Fruit fly (Drosophila melanogaster) whole organism, embryonic: Measurements from ENCODE around the gene svp.
A peak's percentile ranks its signal among the peaks of the same experiment; 100 is the strongest.

ENCODE experiments used
- Ada2b ChIP-seq: fragments of 200-800 bp; sonication (Bioruptor generic); IDR thresholded peaks from 2 replicates; pipeline ENCODE4 v1.3.6; 2022; ENCODE audit warnings: missing biosample characterization, missing genetic modification characterization
- Adf1 ChIP-seq: fragments of 200-800 bp; sonication (Bioruptor generic); IDR thresholded peaks from 2 replicates; pipeline ENCODE4 v1.3.6; 2022; ENCODE audit warnings: missing biosample characterization, missing genetic modification characterization
- Atf-2 ChIP-seq: fragments of 200-800 bp; sonication (Bioruptor generic); optimal IDR thresholded peaks from 2 replicates; lab custom pipeline; 2016; ENCODE audit warnings: missing biosample characterization, missing genetic modification characterization
- Bdp1 ChIP-seq: fragments of 200-800 bp; sonication (Bioruptor generic); optimal IDR thresholded peaks from 3 replicates; lab custom pipeline; 2016; ENCODE audit warnings: missing biosample characterization, missing genetic modification characterization
- CG10321 ChIP-seq: fragments of 200-800 bp; sonication (Bioruptor generic); IDR thresholded peaks from 2 replicates; pipeline ENCODE4 v1.3.6; 2022; ENCODE audit warnings: missing biosample characterization, missing genetic modification characterization
- CG10654 ChIP-seq: fragments of 200-800 bp; sonication (Bioruptor generic); optimal IDR thresholded peaks from 2 replicates; lab custom pipeline; 2016; ENCODE audit warnings: missing biosample characterization, missing genetic modification characterization
- CG11398 ChIP-seq: fragments of 200-800 bp; sonication (Bioruptor generic); optimal IDR thresholded peaks from 2 replicates; lab custom pipeline; 2016; ENCODE audit warnings: missing biosample characterization, missing genetic modification characterization
- CG11504 ChIP-seq: fragments of 200-800 bp; sonication (Bioruptor generic); optimal IDR thresholded peaks from 3 replicates; lab custom pipeline; 2019; ENCODE audit warnings: missing biosample characterization, mild to moderate bottlenecking, missing genetic modification characterization, moderate library complexity
- CG11695 ChIP-seq: fragments of 200-800 bp; sonication (Bioruptor generic); IDR thresholded peaks from 3 replicates; pipeline ENCODE4 v1.3.6; 2022; ENCODE audit warnings: missing biosample characterization, missing genetic modification characterization
- CG12071 ChIP-seq: fragments of 200-800 bp; sonication (Bioruptor generic); optimal IDR thresholded peaks from 3 replicates; lab custom pipeline; 2018; ENCODE audit warnings: missing biosample characterization, mild to moderate bottlenecking, missing genetic modification characterization
- CG14860 ChIP-seq: fragments of 200-800 bp; sonication (Bioruptor generic); IDR thresholded peaks from 3 replicates; pipeline ENCODE4 v1.3.6; 2022; ENCODE audit warnings: missing biosample characterization, missing genetic modification characterization; ENCODE audit not compliant: partially characterized antibody
- CG15601 ChIP-seq: fragments of 200-800 bp; sonication (Bioruptor generic); optimal IDR thresholded peaks from 3 replicates; lab custom pipeline; 2019; ENCODE audit warnings: missing biosample characterization, mild to moderate bottlenecking, missing genetic modification characterization, moderate library complexity
- CG17385 ChIP-seq: fragments of 200-800 bp; sonication (Bioruptor generic); optimal IDR thresholded peaks from 3 replicates; lab custom pipeline; 2018; ENCODE audit warnings: missing biosample characterization, mild to moderate bottlenecking, missing genetic modification characterization
- CG1832 ChIP-seq: fragments of 200-800 bp; sonication (Bioruptor generic); optimal IDR thresholded peaks from 2 replicates; lab custom pipeline; 2017; ENCODE audit warnings: missing biosample characterization, mild to moderate bottlenecking, missing genetic modification characterization, inconsistent platforms
- CG2712 ChIP-seq: fragments of 200-800 bp; optimal IDR thresholded peaks from 3 replicates; lab custom pipeline; 2019; ENCODE audit warnings: missing biosample characterization, mild to moderate bottlenecking, missing genetic modification characterization, moderate library complexity
- CG32532 ChIP-seq: fragments of 200-800 bp; sonication (Bioruptor generic); IDR thresholded peaks from 2 replicates; pipeline ENCODE4 v1.3.6; 2022; ENCODE audit warnings: missing biosample characterization, missing genetic modification characterization
- CG32767 ChIP-seq: fragments of 200-800 bp; sonication (Bioruptor generic); IDR thresholded peaks from 2 replicates; pipeline ENCODE4 v1.3.6; 2022; ENCODE audit warnings: missing biosample characterization, missing genetic modification characterization
- CG4424 ChIP-seq: fragments of 200-800 bp; sonication (Bioruptor generic); optimal IDR thresholded peaks from 3 replicates; lab custom pipeline; 2016; ENCODE audit warnings: missing biosample characterization, missing genetic modification characterization
- CG7928 ChIP-seq: fragments of 200-800 bp; sonication (Bioruptor generic); optimal IDR thresholded peaks from 2 replicates; lab custom pipeline; 2017; ENCODE audit warnings: missing biosample characterization, mild to moderate bottlenecking, missing genetic modification characterization
- Deaf1 ChIP-seq: fragments of 200-800 bp; optimal IDR thresholded peaks from 3 replicates; lab custom pipeline; 2019; ENCODE audit warnings: missing biosample characterization, mild to moderate bottlenecking, missing genetic modification characterization, moderate library complexity
- Dek ChIP-seq: fragments of 200-800 bp; sonication (Bioruptor generic); optimal IDR thresholded peaks from 3 replicates; lab custom pipeline; 2019; ENCODE audit warnings: missing biosample characterization, mild to moderate bottlenecking, missing genetic modification characterization, moderate library complexity
- Dip3 ChIP-seq: fragments of 200-800 bp; sonication (Bioruptor generic); optimal IDR thresholded peaks from 3 replicates; lab custom pipeline; 2016; ENCODE audit warnings: missing biosample characterization, missing genetic modification characterization
- ERR ChIP-seq: fragments of 200-800 bp; sonication (Bioruptor generic); optimal IDR thresholded peaks from 2 replicates; lab custom pipeline; 2016; ENCODE audit warnings: missing biosample characterization, missing genetic modification characterization
- Elba2 ChIP-seq: fragments of 200-800 bp; sonication (Bioruptor generic); optimal IDR thresholded peaks from 3 replicates; lab custom pipeline; 2016; ENCODE audit warnings: missing biosample characterization, missing genetic modification characterization
- Gug ChIP-seq: fragments of 200-800 bp; sonication (Bioruptor generic); IDR thresholded peaks from 4 replicates; pipeline ENCODE4 v1.3.6; 2022; ENCODE audit warnings: missing biosample characterization, missing genetic modification characterization
- HLH4C ChIP-seq: fragments of 200-800 bp; sonication (Bioruptor generic); IDR thresholded peaks from 3 replicates; pipeline ENCODE4 v1.3.6; 2022; ENCODE audit warnings: missing biosample characterization, missing genetic modification characterization; ENCODE audit not compliant: partially characterized antibody
- HmgZ ChIP-seq: fragments of 200-800 bp; sonication (Bioruptor generic); optimal IDR thresholded peaks from 2 replicates; lab custom pipeline; 2018; ENCODE audit warnings: missing biosample characterization, mild to moderate bottlenecking, missing genetic modification characterization
- Nf-YB ChIP-seq: fragments of 200-800 bp; sonication (Bioruptor generic); optimal IDR thresholded peaks from 3 replicates; lab custom pipeline; 2019; ENCODE audit warnings: missing biosample characterization, mild to moderate bottlenecking, missing genetic modification characterization, moderate library complexity
- Nf-YC ChIP-seq: fragments of 200-800 bp; optimal IDR thresholded peaks from 3 replicates; lab custom pipeline; 2019; ENCODE audit warnings: missing biosample characterization, mild to moderate bottlenecking, missing genetic modification characterization, moderate library complexity
- al ChIP-seq: fragments of 200-800 bp; sonication (Bioruptor generic); IDR thresholded peaks from 2 replicates; pipeline ENCODE4 v1.3.6; 2022; ENCODE audit warnings: missing biosample characterization, missing genetic modification characterization
- amos ChIP-seq: fragments of 200-800 bp; sonication (Bioruptor generic); IDR thresholded peaks from 2 replicates; pipeline ENCODE4 v1.3.6; 2022; ENCODE audit warnings: missing biosample characterization, missing genetic modification characterization; ENCODE audit not compliant: partially characterized antibody
- az2 ChIP-seq: fragments of 200-800 bp; sonication (Bioruptor generic); optimal IDR thresholded peaks from 3 replicates; lab custom pipeline; 2016; ENCODE audit warnings: missing biosample characterization, missing genetic modification characterization
- bcd ChIP-seq: fragments of 200-800 bp; sonication (Bioruptor generic); optimal IDR thresholded peaks from 2 replicates; lab custom pipeline; 2017; ENCODE audit warnings: missing biosample characterization, mild to moderate bottlenecking, missing genetic modification characterization
- corto ChIP-seq: fragments of 200-800 bp; sonication (Bioruptor generic); optimal IDR thresholded peaks from 2 replicates; lab custom pipeline; 2016; ENCODE audit warnings: missing biosample characterization, mild to moderate bottlenecking, missing genetic modification characterization, moderate library complexity
- dmrt11E ChIP-seq: fragments of 200-800 bp; sonication (Bioruptor generic); optimal IDR thresholded peaks from 3 replicates; lab custom pipeline; 2018; ENCODE audit warnings: missing biosample characterization, mild to moderate bottlenecking, missing genetic modification characterization, moderate library complexity
- ewg ChIP-seq: fragments of 200-800 bp; sonication (Bioruptor generic); optimal IDR thresholded peaks from 3 replicates; lab custom pipeline; 2017; ENCODE audit warnings: mild to moderate bottlenecking, missing biosample characterization, missing genetic modification reagents, missing genetic modification characterization
- fd96Cb ChIP-seq: fragments of 200-800 bp; sonication (Bioruptor generic); optimal IDR thresholded peaks from 2 replicates; lab custom pipeline; 2018; ENCODE audit warnings: missing biosample characterization, mild to moderate bottlenecking, missing genetic modification characterization, moderate library complexity
- gce ChIP-seq: fragments of 200-800 bp; sonication (Bioruptor generic); IDR thresholded peaks from 3 replicates; pipeline ENCODE4 v1.3.6; 2022; ENCODE audit warnings: missing biosample characterization, missing genetic modification characterization
- gcm2 ChIP-seq: fragments of 200-800 bp; sonication (Bioruptor generic); optimal IDR thresholded peaks from 2 replicates; lab custom pipeline; 2016; ENCODE audit warnings: missing biosample characterization, missing genetic modification characterization
- hkb ChIP-seq, 2 experiments: fragments of 200-800 bp in 1 of 2; fragments of >200 bp in 1 of 2; sonication (Bioruptor generic) in 1 of 2; IDR thresholded peaks in 1 of 2; optimal IDR thresholded peaks in 1 of 2; 2 replicates each; pipeline versions ENCODE4 v1.3.6 to Lab custom; 2017 to 2022; ENCODE audit warnings: missing biosample characterization in 1 of 2, missing genetic modification characterization in 1 of 2
- lov ChIP-seq, 2 experiments: fragments of 200-800 bp in 1 of 2; fragments of >200 bp in 1 of 2; sonication (Bioruptor generic) in 1 of 2; IDR thresholded peaks in 1 of 2; optimal IDR thresholded peaks in 1 of 2; 2 replicates in 1 of 2; 3 replicates in 1 of 2; pipeline versions ENCODE4 v1.3.6 to Lab custom; 2017 to 2022; ENCODE audit warnings: missing biosample characterization in 1 of 2, missing genetic modification characterization in 1 of 2
- mirr ChIP-seq: fragments of 200-800 bp; sonication (Bioruptor generic); optimal IDR thresholded peaks from 3 replicates; lab custom pipeline; 2018; ENCODE audit warnings: missing biosample characterization, mild to moderate bottlenecking, missing genetic modification characterization
- nmo ChIP-seq: fragments of 200-800 bp; sonication (Bioruptor generic); optimal IDR thresholded peaks from 2 replicates; lab custom pipeline; 2018; ENCODE audit warnings: missing biosample characterization, mild to moderate bottlenecking, missing genetic modification characterization, moderate library complexity
- odd ChIP-seq: fragments of 200-800 bp; sonication (Bioruptor generic); optimal IDR thresholded peaks from 2 replicates; lab custom pipeline; 2017; ENCODE audit warnings: missing biosample characterization, mild to moderate bottlenecking, missing genetic modification characterization
- pho ChIP-seq: fragments of 200-800 bp; sonication (Bioruptor generic); optimal IDR thresholded peaks from 2 replicates; lab custom pipeline; 2016; ENCODE audit warnings: missing biosample characterization, missing genetic modification characterization
- ro ChIP-seq: fragments of 200-800 bp; sonication (Bioruptor generic); IDR thresholded peaks from 2 replicates; pipeline ENCODE4 v1.3.6; 2022; ENCODE audit warnings: missing biosample characterization, missing genetic modification characterization
- schlank ChIP-seq: fragments of 200-800 bp; sonication (Bioruptor generic); optimal IDR thresholded peaks from 2 replicates; lab custom pipeline; 2018; ENCODE audit warnings: missing biosample characterization, mild to moderate bottlenecking, missing genetic modification characterization
- sens ChIP-seq: fragments of 200-800 bp; sonication (Bioruptor generic); peaks from one replicate; lab custom pipeline; 2016; ENCODE audit warnings: missing biosample characterization, missing genetic modification characterization
- slp2 ChIP-seq: fragments of 200-800 bp; sonication (Bioruptor generic); optimal IDR thresholded peaks from 2 replicates; lab custom pipeline; 2016; ENCODE audit warnings: missing biosample characterization, missing genetic modification characterization
- tap ChIP-seq: fragments of 200-800 bp; optimal IDR thresholded peaks from 3 replicates; lab custom pipeline; 2019; ENCODE audit warnings: missing biosample characterization, mild to moderate bottlenecking, missing genetic modification characterization, moderate library complexity

The svp gene

dm6 chr3R:12345989-12346388 lies 87.5 kb downstream of the svp start (continued):
- TF ChIP-seq CG11398 (no peak), CG4424 (GFP tag; lab: Kevin White, UChicago) (peak; percentile 2), CG15601 (tag; lab: Kevin White, UChicago) (peak; percentile 7), nmo (peak; percentile 15), gce (GFP tag; lab: Robert Waterston, UW) (no peak), CG11504 (tag; lab: Kevin White, UChicago) (peak; percentile 58), Gug (GFP tag; lab: Robert Waterston, UW) (no peak), fd96Cb (peak; percentile 23)

DNA sequence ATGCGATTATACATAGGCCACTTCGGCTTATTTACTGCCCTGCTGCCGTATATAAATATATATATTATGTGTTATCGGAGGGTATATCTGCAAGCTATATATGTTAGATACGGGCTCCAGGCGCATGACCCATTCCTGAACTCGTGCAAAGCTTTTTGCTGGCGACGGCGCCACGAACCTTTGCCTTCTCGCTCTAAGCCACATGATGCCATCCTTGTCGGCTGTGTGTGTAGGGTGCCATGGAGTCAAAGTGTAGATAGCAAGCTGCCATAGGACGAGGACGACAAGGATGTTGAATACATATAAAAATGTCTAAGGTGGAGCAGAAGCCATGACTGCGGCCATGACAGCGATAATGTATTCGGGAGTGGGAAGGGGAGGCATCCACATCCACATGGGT lies 89.1 kb downstream of the svp start:
- TF ChIP-seq tap (tag; lab: Kevin White, UChicago) = no peak
- TF ChIP-seq CG32532 = 0 out of 2 replicates have a peak, but pooled peaks have one; percentile 9
- no peak for TF ChIP-seq HLH4C (GFP tag; lab: Robert Waterston, UW)
- TF ChIP-seq bcd = no peak
- TF ChIP-seq odd = no peak
- no peak for TF ChIP-seq CG17385 (GFP tag; lab: Kevin White, UChicago)
- no peak for TF ChIP-seq pho (GFP tag; lab: Kevin White, UChicago)
- no peak for TF ChIP-seq CG14860 (GFP tag; lab: Robert Waterston, UW)
- TF ChIP-seq Deaf1 (tag; lab: Kevin White, UChicago) = peak; percentile 84
- no peak for TF ChIP-seq Elba2
- TF ChIP-seq ewg = peak; percentile 74
- peak; percentile 29; the same call in 1 of the 2 replicates for TF ChIP-seq CG32767 (GFP tag; lab: Robert Waterston, UW)
- TF ChIP-seq Nf-YB (GFP tag; lab: Kevin White, UChicago) = peak; percentile 78
- peak; percentile 27 for TF ChIP-seq sens (GFP tag; lab: Kevin White, UChicago)
- no peak for TF ChIP-seq hkb (optimal IDR thresholded peaks at IDR 0.05; lab: Kevin White, UChicago)
- TF ChIP-seq hkb (GFP tag; IDR thresholded peaks at IDR 0.05; lab: Robert Waterston, UW) = no peak
- no peak for TF ChIP-seq Atf-2
- no peak for TF ChIP-seq dmrt11E (tag; lab: Kevin White, UChicago)
- no peak for TF ChIP-seq Dip3
- no peak for TF ChIP-seq Bdp1
- TF ChIP-seq CG7928 (GFP tag; lab: Kevin White, UChicago) = no peak
- no peak for TF ChIP-seq az2 (GFP tag; lab: Kevin White, UChicago)
- TF ChIP-seq Nf-YC (tag; lab: Kevin White, UChicago) = peak; percentile 91
- peak; percentile 37 for TF ChIP-seq CG1832 (GFP tag; lab: Kevin White, UChicago)
- TF ChIP-seq lov (optimal IDR thresholded peaks at IDR 0.05; lab: Kevin White, UChicago) = no peak
- no peak for TF ChIP-seq lov (GFP tag; IDR thresholded peaks at IDR 0.05; lab: Robert Waterston, UW)
- 0 out of 2 replicates have a peak, but pooled peaks have one; percentile 8 for TF ChIP-seq Adf1 (GFP tag; lab: Robert Waterston, UW)
- TF ChIP-seq CG11695 = no peak
- TF ChIP-seq CG10321 (GFP tag; lab: Robert Waterston, UW) = peak; percentile 73
- no peak for TF ChIP-seq CG2712 (tag; lab: Kevin White, UChicago)
- peak; percentile 20 for TF ChIP-seq CG12071 (GFP tag; lab: Kevin White, UChicago)
- TF ChIP-seq ERR (GFP tag; lab: Kevin White, UChicago) = no peak

DNA sequence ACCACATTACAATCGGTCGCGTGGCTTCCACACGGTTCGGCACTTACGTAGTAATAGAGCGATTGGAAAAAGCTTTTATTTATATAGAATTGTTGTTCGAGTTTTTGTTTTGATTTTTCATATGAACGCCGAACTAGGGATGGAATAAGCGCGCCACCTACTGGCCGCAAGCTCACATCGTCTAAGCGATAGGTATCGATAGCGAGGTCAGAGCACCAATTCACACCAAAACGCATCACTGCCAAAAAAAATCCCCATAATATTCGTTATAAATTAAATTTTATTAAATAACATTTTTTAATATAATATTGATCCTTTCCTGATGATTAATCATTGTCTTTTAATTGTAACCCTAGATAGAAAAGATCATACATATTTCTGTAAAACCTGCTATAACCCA lies 92.0 kb downstream of the svp start, which contains the start of gene CG10038:
TSS of gene CG10038 (minus strand) at position 148 of the 400 bp plus-strand sequence.
- TF ChIP-seq slp2 (GFP tag; lab: Kevin White, UChicago) = peak; percentile 1
- peak; percentile 3 for TF ChIP-seq CG10654 (GFP tag; lab: Kevin White, UChicago)
- no peak for TF ChIP-seq corto (GFP tag; lab: Kevin White, UChicago)
- peak; percentile 25; the same call in 1 of the 2 replicates for TF ChIP-seq ro (GFP tag; lab: Robert Waterston, UW)
- peak; percentile 60 for TF ChIP-seq Dek (tag; lab: Kevin White, UChicago)
- no peak for TF ChIP-seq CG12071 (GFP tag; lab: Kevin White, UChicago)
- no peak for TF ChIP-seq gcm2 (GFP tag; lab: Kevin White, UChicago)
- no peak for TF ChIP-seq Ada2b (GFP tag; lab: Robert Waterston, UW)
- TF ChIP-seq al (GFP tag; lab: Robert Waterston, UW) = peak; percentile 21; the same call in 1 of the 2 replicates
- peak; percentile 76 for TF ChIP-seq HmgZ (tag; lab: Kevin White, UChicago)
- no peak for TF ChIP-seq Atf-2
- no peak for TF ChIP-seq schlank (tag; lab: Kevin White, UChicago)
- no peak for TF ChIP-seq mirr (GFP tag; lab: Kevin White, UChicago)
- peak; percentile 97 for TF ChIP-seq amos
